Worm (Caenorhabditis elegans): Measurements from ENCODE around the gene nlp-36.

nlp-36 gene

ce11 chrIII:9455980-9456658 is 32.4 kb upstream of the nlp-36 start, which contains the start of the genes rheb-1 and spk-1:
TSS of gene rheb-1 (minus strand) at chrIII:9456030.
TSS of gene spk-1 (plus strand) at chrIII:9456608.
- no peak for TF ChIP-seq flh-1 (GFP tag; optimal IDR thresholded peaks at IDR 0.05)
- TF ChIP-seq nhr-237 (tag; optimal IDR thresholded peaks at IDR 0.05) = peak; percentile 7
- TF ChIP-seq lin-32 (GFP tag; optimal IDR thresholded peaks at IDR 0.05) = no peak
- TF ChIP-seq nhr-12 (tag; optimal IDR thresholded peaks at IDR 0.05) = no peak
- TF ChIP-seq elt-1 (tag; optimal IDR thresholded peaks at IDR 0.05; ENCODE audit: borderline replicate concordance, insufficient read depth) = no peak
- no peak for TF ChIP-seq unc-39 (tag; optimal IDR thresholded peaks at IDR 0.05)
- TF ChIP-seq sem-2 (GFP tag; optimal IDR thresholded peaks at IDR 0.05) = no peak
- no peak for TF ChIP-seq nhr-28 (tag; optimal IDR thresholded peaks at IDR 0.05)
- no peak for TF ChIP-seq ceh-43 (GFP tag; optimal IDR thresholded peaks at IDR 0.05)
- TF ChIP-seq snpc-4 (tag; optimal IDR thresholded peaks at IDR 0.05) = no peak
- TF ChIP-seq ceh-39 (tag; optimal IDR thresholded peaks at IDR 0.05) = peak; percentile 98
- no peak for TF ChIP-seq nhr-76 (tag; optimal IDR thresholded peaks at IDR 0.05)
- TF ChIP-seq mab-5 (tag; optimal IDR thresholded peaks at IDR 0.05) = no peak
- TF ChIP-seq lsy-2 (tag; optimal IDR thresholded peaks at IDR 0.05) = peak; percentile 96
- TF ChIP-seq ham-2 (GFP tag; optimal IDR thresholded peaks at IDR 0.05) = no peak
- no peak for TF ChIP-seq elt-3 (tag; optimal IDR thresholded peaks at IDR 0.05)
- TF ChIP-seq blmp-1 (tag; optimal IDR thresholded peaks at IDR 0.05) = no peak
- peak; percentile 28 for TF ChIP-seq drap-1 (GFP tag; optimal IDR thresholded peaks at IDR 0.05)
- TF ChIP-seq lin-13 (tag; optimal IDR thresholded peaks at IDR 0.05) = peak; percentile 40
- TF ChIP-seq hlh-1 (tag; optimal IDR thresholded peaks at IDR 0.05) = peak; percentile 3
- peak; percentile 36 for TF ChIP-seq mls-2 (tag; optimal IDR thresholded peaks at IDR 0.05)
- TF ChIP-seq pha-4 (tag; optimal IDR thresholded peaks at IDR 0.05) = peak; percentile 81
- TF ChIP-seq ztf-11 (tag; optimal IDR thresholded peaks at IDR 0.05) = no peak
- TF ChIP-seq nhr-2 (tag; optimal IDR thresholded peaks at IDR 0.05) = peak; percentile 2
- TF ChIP-seq M03D4.4 (tag; optimal IDR thresholded peaks at IDR 0.05) = no peak
- TF ChIP-seq sptf-1 (tag; optimal IDR thresholded peaks at IDR 0.05) = peak; percentile 69
- no peak for TF ChIP-seq bed-3 (GFP tag; optimal IDR thresholded peaks at IDR 0.05)
- no peak for TF ChIP-seq ceh-83 (GFP tag; optimal IDR thresholded peaks at IDR 0.05)
- peak; percentile 45 for TF ChIP-seq ces-1 (GFP tag; optimal IDR thresholded peaks at IDR 0.05)
- TF ChIP-seq zip-8 (tag; optimal IDR thresholded peaks at IDR 0.05) = no peak
- TF ChIP-seq unc-120 (tag; optimal IDR thresholded peaks at IDR 0.05; ENCODE audit: poor library complexity, severe bottlenecking) = peak; percentile 50
- peak; percentile 18 for TF ChIP-seq cnd-1 (tag; optimal IDR thresholded peaks at IDR 0.05)
- peak; percentile 79 for TF ChIP-seq mep-1 (tag; optimal IDR thresholded peaks at IDR 0.05)
- no peak for TF ChIP-seq tbx-8 (GFP tag; optimal IDR thresholded peaks at IDR 0.05)
- TF ChIP-seq unc-62 (GFP tag; optimal IDR thresholded peaks at IDR 0.05) = peak; percentile 30

DNA sequence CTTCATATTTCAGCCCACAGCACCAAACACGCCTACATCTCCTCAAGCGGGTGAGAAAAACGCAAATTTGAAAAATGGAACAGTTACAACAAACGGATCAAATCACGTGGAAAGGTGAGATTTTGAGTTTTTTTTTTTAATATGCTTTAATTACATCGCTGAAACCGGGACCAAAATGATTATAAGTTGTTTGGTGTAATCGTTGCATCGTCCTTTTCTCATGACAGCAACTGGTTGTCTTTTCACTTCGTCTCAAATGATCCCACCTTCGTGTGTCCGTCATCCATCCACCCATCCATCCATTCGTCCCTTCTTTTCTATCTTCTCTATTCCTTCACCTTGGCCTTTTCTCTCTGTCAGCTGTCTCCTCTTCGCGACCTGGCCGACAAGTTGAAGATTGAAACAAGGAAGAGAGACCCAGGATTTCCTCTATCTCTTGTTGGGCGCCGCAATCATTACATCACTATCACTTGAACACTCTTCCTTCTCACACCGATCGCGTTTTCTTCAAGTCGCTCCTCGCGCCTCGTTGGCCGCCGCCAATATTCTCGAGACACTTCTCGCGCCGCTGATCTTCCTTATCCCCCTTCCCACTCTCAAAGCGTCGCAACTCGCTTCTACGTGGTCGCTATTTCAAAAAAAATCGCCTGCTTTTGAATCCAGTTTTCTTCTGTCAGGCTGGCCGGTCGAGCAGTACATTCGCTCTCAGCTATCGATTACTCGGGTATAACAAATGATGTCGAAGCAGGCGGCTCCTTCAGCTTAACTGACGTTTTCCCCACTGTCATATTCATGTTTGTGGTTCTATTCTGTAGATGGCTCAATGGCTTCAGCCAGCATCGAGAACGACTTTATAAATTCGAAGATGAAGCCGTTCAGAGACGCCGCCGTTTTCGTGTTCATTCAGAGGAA is 31.1 kb upstream of the nlp-36 start:
- no peak for TF ChIP-seq M03D4.4 (tag; optimal IDR thresholded peaks at IDR 0.05)
- TF ChIP-seq unc-120 (tag; optimal IDR thresholded peaks at IDR 0.05; ENCODE audit: poor library complexity, severe bottlenecking) = peak; percentile 57
- no peak for TF ChIP-seq cnd-1 (tag; optimal IDR thresholded peaks at IDR 0.05)
- no peak for TF ChIP-seq ceh-43 (GFP tag; optimal IDR thresholded peaks at IDR 0.05)
- peak; percentile 88 for TF ChIP-seq hlh-1 (tag; optimal IDR thresholded peaks at IDR 0.05)
- no peak for TF ChIP-seq nhr-28 (tag; optimal IDR thresholded peaks at IDR 0.05)
- no peak for TF ChIP-seq blmp-1 (tag; optimal IDR thresholded peaks at IDR 0.05)
- no peak for TF ChIP-seq bed-3 (GFP tag; optimal IDR thresholded peaks at IDR 0.05)
- no peak for TF ChIP-seq lin-13 (tag; optimal IDR thresholded peaks at IDR 0.05)
- TF ChIP-seq ceh-39 (tag; optimal IDR thresholded peaks at IDR 0.05) = no peak
- TF ChIP-seq unc-62 (GFP tag; optimal IDR thresholded peaks at IDR 0.05) = peak; percentile 89

All from whole organism, mixed stage, embryonic.